Fruit fly (Drosophila melanogaster) whole organism, pupa: ENCODE data around the gene Sgs5.

ENCODE experiments used
- CG17806 ChIP-seq: fragments of 200-800 bp; sonication (Bioruptor generic); optimal IDR thresholded peaks from 2 replicates; lab custom pipeline; 2018; ENCODE audit warnings: missing biosample characterization, mild to moderate bottlenecking, missing genetic modification characterization, moderate library complexity
- CG32121 ChIP-seq: fragments of 200-800 bp; sonication (Bioruptor generic); IDR thresholded peaks from 2 replicates; pipeline ENCODE4 v1.3.6; 2022; ENCODE audit warnings: missing biosample characterization, missing genetic modification characterization
- CG8159 ChIP-seq: fragments of 200-800 bp; sonication (Bioruptor generic); optimal IDR thresholded peaks from 3 replicates; lab custom pipeline; 2018; ENCODE audit warnings: missing biosample characterization, mild to moderate bottlenecking, missing genetic modification characterization, moderate library complexity
- CG8301 ChIP-seq: fragments of 200-800 bp; sonication (Bioruptor generic); optimal IDR thresholded peaks from 2 replicates; lab custom pipeline; 2018; ENCODE audit warnings: missing biosample characterization, mild to moderate bottlenecking, missing genetic modification characterization
- CG9948 ChIP-seq: fragments of 200-800 bp; sonication (Bioruptor generic); optimal IDR thresholded peaks from 2 replicates; lab custom pipeline; 2018; ENCODE audit warnings: missing biosample characterization, mild to moderate bottlenecking, missing genetic modification characterization, moderate library complexity
- Ets98B ChIP-seq: fragments of 200-800 bp; sonication (Bioruptor generic); IDR thresholded peaks from 2 replicates; pipeline ENCODE4 v1.3.6; 2022; ENCODE audit warnings: missing biosample characterization, missing genetic modification characterization
- Pif1B ChIP-seq: fragments of 200-800 bp; sonication (Bioruptor generic); optimal IDR thresholded peaks from 3 replicates; lab custom pipeline; 2016; ENCODE audit warnings: missing biosample characterization, missing genetic modification characterization
- fd96Ca ChIP-seq: fragments of 200-800 bp; sonication (Bioruptor generic); IDR thresholded peaks from 3 replicates; pipeline ENCODE4 v1.3.6; 2022; ENCODE audit warnings: missing biosample characterization, missing genetic modification characterization

DNA sequence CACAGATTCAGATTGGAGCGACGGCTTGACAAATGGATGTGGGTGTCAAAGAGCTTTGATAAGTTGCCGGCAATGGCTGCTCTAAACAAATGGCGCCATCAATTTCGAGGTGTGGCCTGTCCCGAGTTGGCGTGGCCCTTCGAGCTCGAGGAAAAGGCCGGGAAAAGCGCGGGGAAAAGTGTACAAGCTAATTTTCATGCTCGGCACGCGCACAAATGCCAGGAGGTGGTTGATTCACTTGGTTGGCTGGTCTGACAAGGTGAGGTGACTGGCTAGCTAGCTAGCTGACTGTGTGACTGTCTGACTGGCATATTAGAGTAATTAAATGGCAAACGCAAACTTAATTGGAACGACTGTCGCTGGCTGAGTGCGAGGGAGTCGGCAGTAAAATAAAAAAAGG, 6.7 kb downstream of the Sgs5 start:
- TF ChIP-seq CG8159 (tag; lab: Kevin White, UChicago) (no peak), CG32121 (GFP tag; lab: Robert Waterston, UW) (no peak), Ets98B (GFP tag; lab: Robert Waterston, UW) (no peak), Pif1B (GFP tag; lab: Kevin White, UChicago) (no peak), fd96Ca (no peak), CG9948 (tag; lab: Kevin White, UChicago) (no peak), CG8301 (no peak), CG17806 (no peak)
